Worm (Caenorhabditis elegans) whole organism, young adult: ENCODE results near the gene C36C9.12.

ENCODE experiments used
- B0261.1 ChIP-seq: sonication (generic microtip); optimal IDR thresholded peaks from 2 replicates; lab custom pipeline; 2016; ENCODE audit warnings: mild to moderate bottlenecking, missing genetic modification characterization, moderate library complexity, missing compliant biosample characterization
- B0336.3 ChIP-seq: fragments of 200-800 bp; sonication (Bioruptor generic); IDR thresholded peaks from 2 replicates; pipeline ENCODE4 v1.3.6; 2022; ENCODE audit warnings: missing genetic modification characterization, missing compliant biosample characterization
- C17E4.6 ChIP-seq: fragments of 200-800 bp; sonication (Bioruptor generic); IDR thresholded peaks from 2 replicates; pipeline ENCODE4 v1.3.6; 2022; ENCODE audit warnings: missing genetic modification reagents, missing genetic modification characterization, missing compliant biosample characterization
- D2030.7 ChIP-seq: fragments of 200-800 bp; sonication (Bioruptor generic); IDR thresholded peaks from 2 replicates; pipeline ENCODE4 v1.3.6; 2022; ENCODE audit warnings: missing genetic modification reagents, missing genetic modification characterization, missing compliant biosample characterization
- F39B2.1 ChIP-seq: fragments of 200-800 bp; sonication (Bioruptor generic); IDR thresholded peaks from 2 replicates; pipeline ENCODE4 v1.3.6; 2022; ENCODE audit warnings: missing genetic modification reagents, missing genetic modification characterization, missing compliant biosample characterization
- F49E8.2 ChIP-seq: sonication (generic microtip); optimal IDR thresholded peaks from 3 replicates; lab custom pipeline; 2017; ENCODE audit warnings: missing genetic modification characterization, mild to moderate bottlenecking, missing compliant biosample characterization, antibody characterized with exemption, moderate library complexity; ENCODE audit not compliant: insufficient read depth
- F57A8.1 ChIP-seq: fragments of 200-800 bp; sonication (Bioruptor generic); optimal IDR thresholded peaks from 2 replicates; lab custom pipeline; 2018; ENCODE audit warnings: mild to moderate bottlenecking, missing genetic modification characterization, moderate library complexity, missing compliant biosample characterization
- F57C9.4 ChIP-seq: sonication (generic microtip); optimal IDR thresholded peaks from 2 replicates; lab custom pipeline; 2017; ENCODE audit warnings: mild to moderate bottlenecking, missing genetic modification characterization, missing compliant biosample characterization
- T26A5.8 ChIP-seq: sonication (generic microtip); optimal IDR thresholded peaks from 2 replicates; lab custom pipeline; 2016; ENCODE audit warnings: missing genetic modification characterization, missing compliant biosample characterization
- Y53G8AR.9 ChIP-seq: fragments of 200-800 bp; sonication (Bioruptor generic); conservative IDR thresholded peaks from 2 replicates; pipeline ENCODE4 v1.3.6; 2022; ENCODE audit warnings: missing genetic modification reagents, missing genetic modification characterization, missing compliant biosample characterization
- Y79H2A.3 ChIP-seq: fragments of 200-800 bp; sonication (Bioruptor generic); conservative IDR thresholded peaks from 2 replicates; pipeline ENCODE4 v1.3.6; 2022; ENCODE audit warnings: missing genetic modification reagents, missing genetic modification characterization, missing compliant biosample characterization
- athp-1 ChIP-seq: sonication (generic microtip); optimal IDR thresholded peaks from 2 replicates; lab custom pipeline; 2017; ENCODE audit warnings: mild to moderate bottlenecking, missing genetic modification characterization, missing compliant biosample characterization
- bed-1 ChIP-seq: fragments of 200-800 bp; sonication (Bioruptor generic); IDR thresholded peaks from 2 replicates; pipeline ENCODE4 v1.3.6; 2022; ENCODE audit warnings: missing genetic modification reagents, missing genetic modification characterization, missing compliant biosample characterization
- ceh-40 ChIP-seq: fragments of 200-800 bp; sonication (Bioruptor generic); IDR thresholded peaks from 2 replicates; pipeline ENCODE4 v1.3.6; 2022; ENCODE audit warnings: missing genetic modification characterization, missing compliant biosample characterization
- dpff-1 ChIP-seq: sonication (generic microtip); optimal IDR thresholded peaks from 2 replicates; lab custom pipeline; 2017; ENCODE audit warnings: mild to moderate bottlenecking, missing genetic modification characterization, missing compliant biosample characterization
- efl-1 ChIP-seq: fragments of 150-350 bp; optimal IDR thresholded peaks from 2 replicates; lab custom pipeline; 2014; ENCODE audit warnings: missing biosample characterization, missing genetic modification reagents, missing genetic modification characterization
- egl-44 ChIP-seq: fragments of 200-800 bp; sonication (Bioruptor generic); IDR thresholded peaks from 2 replicates; pipeline ENCODE4 v1.3.6; 2022; ENCODE audit warnings: missing genetic modification reagents, missing genetic modification characterization, missing compliant biosample characterization
- ets-4 ChIP-seq: fragments of 200-800 bp; sonication (Bioruptor generic); optimal IDR thresholded peaks from 2 replicates; lab custom pipeline; 2018; ENCODE audit warnings: mild to moderate bottlenecking, missing genetic modification characterization, missing compliant biosample characterization
- him-1 ChIP-seq: sonication (generic microtip); optimal IDR thresholded peaks from 2 replicates; lab custom pipeline; 2016; ENCODE audit warnings: missing genotype, missing genetic modification reagents, missing genetic modification characterization, missing compliant biosample characterization
- hmg-20 ChIP-seq: fragments of 200-800 bp; sonication (Bioruptor generic); IDR thresholded peaks from 2 replicates; pipeline ENCODE4 v1.3.6; 2022; ENCODE audit warnings: missing genetic modification reagents, missing genetic modification characterization, missing compliant biosample characterization
- let-607 ChIP-seq, 2 experiments: fragments of 200-800 bp in 1 of 2; sonication (Bioruptor generic) in 1 of 2; sonication (generic microtip) in 1 of 2; optimal IDR thresholded peaks; 2 replicates each; lab custom pipeline; 2016 to 2018; ENCODE audit warnings: mild to moderate bottlenecking in 2 of 2, missing compliant biosample characterization in 2 of 2, missing genetic modification characterization in 2 of 2, moderate library complexity in 2 of 2, missing genotype in 1 of 2
- lin-26 ChIP-seq: fragments of 200-800 bp; sonication (Bioruptor generic); IDR thresholded peaks from 2 replicates; pipeline ENCODE4 v1.3.6; 2022; ENCODE audit warnings: missing genetic modification reagents, missing genetic modification characterization, missing compliant biosample characterization
- lin-35 ChIP-seq, 3 experiments: fragments of 150-350 bp in 2 of 3; sonication (generic microtip) in 1 of 3; optimal IDR thresholded peaks; 2 replicates each; lab custom pipeline; 2014 to 2018; ENCODE audit warnings: missing biosample characterization in 3 of 3, missing genetic modification characterization in 3 of 3, missing genetic modification reagents in 3 of 3
- lin-54 ChIP-seq: fragments of 200-800 bp; sonication (Bioruptor generic); optimal IDR thresholded peaks from 2 replicates; lab custom pipeline; 2018; ENCODE audit warnings: mild to moderate bottlenecking, missing genetic modification characterization, missing compliant biosample characterization
- lsl-1 ChIP-seq: fragments of 200-800 bp; sonication (Bioruptor generic); optimal IDR thresholded peaks from 2 replicates; lab custom pipeline; 2018; ENCODE audit warnings: mild to moderate bottlenecking, missing genetic modification characterization, moderate library complexity, missing compliant biosample characterization
- lsy-27 ChIP-seq: sonication (generic microtip); optimal IDR thresholded peaks from 2 replicates; lab custom pipeline; 2017; ENCODE audit warnings: missing genetic modification characterization, mild to moderate bottlenecking, missing compliant biosample characterization, antibody characterized with exemption, missing genotype, borderline replicate concordance; ENCODE audit not compliant: insufficient read depth
- madf-8 ChIP-seq: fragments of 200-800 bp; sonication (Bioruptor generic); conservative IDR thresholded peaks from 2 replicates; pipeline ENCODE4 v1.3.6; 2022; ENCODE audit warnings: missing genetic modification reagents, missing genetic modification characterization, missing compliant biosample characterization
- nhr-179 ChIP-seq: sonication (generic microtip); optimal IDR thresholded peaks from 2 replicates; lab custom pipeline; 2016; ENCODE audit warnings: mild to moderate bottlenecking, missing genetic modification characterization, missing compliant biosample characterization
- pbrm-1 ChIP-seq: fragments of 200-800 bp; sonication (Bioruptor generic); IDR thresholded peaks from 2 replicates; pipeline ENCODE4 v1.3.6; 2022; ENCODE audit warnings: missing genetic modification reagents, missing genetic modification characterization, missing compliant biosample characterization
- rcor-1 ChIP-seq: fragments of 200-800 bp; sonication (Bioruptor generic); IDR thresholded peaks from 2 replicates; pipeline ENCODE4 v1.3.6; 2022; ENCODE audit warnings: missing genetic modification reagents, missing genetic modification characterization, missing compliant biosample characterization
- repo-1 ChIP-seq: sonication (generic microtip); optimal IDR thresholded peaks from 2 replicates; lab custom pipeline; 2017; ENCODE audit warnings: mild to moderate bottlenecking, missing genetic modification characterization, missing compliant biosample characterization
- rpc-1 ChIP-seq, 2 experiments: fragments of 150-350 bp in 1 of 2; sonication (generic microtip) in 1 of 2; optimal IDR thresholded peaks; 2 replicates each; lab custom pipeline; 2014 to 2018; ENCODE audit warnings: missing biosample characterization in 1 of 2, missing genetic modification characterization in 1 of 2, missing genetic modification reagents in 1 of 2, missing genotype in 1 of 2
- snpc-1.1 ChIP-seq: sonication (generic microtip); optimal IDR thresholded peaks from 2 replicates; lab custom pipeline; 2017; ENCODE audit warnings: missing genetic modification characterization, mild to moderate bottlenecking, missing compliant biosample characterization, antibody characterized with exemption, moderate library complexity, missing genotype, missing genetic modification reagents; ENCODE audit not compliant: insufficient read depth
- snpc-1.3 ChIP-seq: sonication (generic microtip); optimal IDR thresholded peaks from 2 replicates; lab custom pipeline; 2017; ENCODE audit warnings: missing genetic modification characterization, mild to moderate bottlenecking, missing compliant biosample characterization, antibody characterized with exemption, moderate library complexity, missing genotype, missing genetic modification reagents; ENCODE audit not compliant: insufficient read depth
- snpc-3.4 ChIP-seq: sonication (generic microtip); optimal IDR thresholded peaks from 2 replicates; lab custom pipeline; 2017; ENCODE audit warnings: missing genetic modification characterization, mild to moderate bottlenecking, missing compliant biosample characterization, antibody characterized with exemption, moderate library complexity, missing genotype, missing genetic modification reagents
- snpc-4 ChIP-seq, 5 experiments: fragments of 150-350 bp in 1 of 5; sonication (generic microtip) in 4 of 5; optimal IDR thresholded peaks; 2 replicates each; lab custom pipeline; 2014 to 2018; ENCODE audit warnings: missing genetic modification characterization in 5 of 5, missing biosample characterization in 3 of 5, antibody characterized with exemption in 2 of 5, mild to moderate bottlenecking in 2 of 5, missing compliant biosample characterization in 2 of 5, missing genotype in 2 of 5, moderate library complexity in 2 of 5, missing genetic modification reagents in 1 of 5
- somi-1 ChIP-seq: fragments of 200-800 bp; sonication (Bioruptor generic); optimal IDR thresholded peaks from 2 replicates; lab custom pipeline; 2018; ENCODE audit warnings: mild to moderate bottlenecking, missing genetic modification characterization, missing compliant biosample characterization
- tlf-1 ChIP-seq: fragments of 200-800 bp; sonication (Bioruptor generic); optimal IDR thresholded peaks from 2 replicates; lab custom pipeline; 2018; ENCODE audit warnings: mild to moderate bottlenecking, missing genetic modification characterization, missing compliant biosample characterization
- zim-3 ChIP-seq: sonication (generic microtip); optimal IDR thresholded peaks from 2 replicates; lab custom pipeline; 2017; ENCODE audit warnings: mild to moderate bottlenecking, missing genetic modification characterization, moderate library complexity, missing compliant biosample characterization
- ztf-22 ChIP-seq: fragments of 200-800 bp; sonication (Bioruptor generic); optimal IDR thresholded peaks from 2 replicates; lab custom pipeline; 2018; ENCODE audit warnings: mild to moderate bottlenecking, missing genetic modification characterization, moderate library complexity, missing compliant biosample characterization
- ztf-25 ChIP-seq: fragments of 200-800 bp; sonication (Bioruptor generic); IDR thresholded peaks from 2 replicates; pipeline ENCODE4 v1.3.6; 2022; ENCODE audit warnings: missing genetic modification reagents, missing genetic modification characterization, missing compliant biosample characterization
- ztf-28 ChIP-seq: fragments of 200-800 bp; sonication (Bioruptor generic); IDR thresholded peaks from 2 replicates; pipeline ENCODE4 v1.3.6; 2022; ENCODE audit warnings: missing genetic modification reagents, missing genetic modification characterization, missing compliant biosample characterization

Gene C36C9.12

ce11 chrX:1654146-1654545 lies 35.8 kb downstream of the C36C9.12 start, which contains the start of gene ZK380.6:
ZK380.6 (plus strand) TSS chrX:1654446.
- TF ChIP-seq B0261.1 (peak; percentile 25), rpc-1 (optimal IDR thresholded peaks at IDR 0.05; lab: Kevin White, UChicago) (peak; percentile 35), rpc-1 (tag; optimal IDR thresholded peaks at IDR 0.05; lab: Kevin White, UChicago) (peak; percentile 67), dpff-1 (no peak)

ce11 chrX:1651668-1652067 lies 38.2 kb downstream of the C36C9.12 start, which contains the start of gene ZK380.4:
ZK380.4 (minus strand) TSS chrX:1651994.
- TF ChIP-seq C17E4.6 (GFP tag; lab: Robert Waterston, UW), result no peak
- TF ChIP-seq lsy-27 (tag; lab: Kevin White, UChicago), result no peak
- no peak for TF ChIP-seq B0336.3 (GFP tag; lab: Robert Waterston, UW)
- no peak for TF ChIP-seq zim-3
- TF ChIP-seq T26A5.8 (tag; lab: Kevin White, UChicago), result no peak
- no peak for TF ChIP-seq ztf-25 (GFP tag; lab: Robert Waterston, UW)
- TF ChIP-seq ceh-40 (GFP tag; lab: Robert Waterston, UW), result no peak
- no peak for TF ChIP-seq ztf-22 (GFP tag; lab: Kevin White, UChicago)
- no peak for TF ChIP-seq pbrm-1 (GFP tag; lab: Robert Waterston, UW)
- no peak for TF ChIP-seq nhr-179 (tag; lab: Kevin White, UChicago)
- TF ChIP-seq hmg-20 (GFP tag; lab: Robert Waterston, UW), result no peak

DNA sequence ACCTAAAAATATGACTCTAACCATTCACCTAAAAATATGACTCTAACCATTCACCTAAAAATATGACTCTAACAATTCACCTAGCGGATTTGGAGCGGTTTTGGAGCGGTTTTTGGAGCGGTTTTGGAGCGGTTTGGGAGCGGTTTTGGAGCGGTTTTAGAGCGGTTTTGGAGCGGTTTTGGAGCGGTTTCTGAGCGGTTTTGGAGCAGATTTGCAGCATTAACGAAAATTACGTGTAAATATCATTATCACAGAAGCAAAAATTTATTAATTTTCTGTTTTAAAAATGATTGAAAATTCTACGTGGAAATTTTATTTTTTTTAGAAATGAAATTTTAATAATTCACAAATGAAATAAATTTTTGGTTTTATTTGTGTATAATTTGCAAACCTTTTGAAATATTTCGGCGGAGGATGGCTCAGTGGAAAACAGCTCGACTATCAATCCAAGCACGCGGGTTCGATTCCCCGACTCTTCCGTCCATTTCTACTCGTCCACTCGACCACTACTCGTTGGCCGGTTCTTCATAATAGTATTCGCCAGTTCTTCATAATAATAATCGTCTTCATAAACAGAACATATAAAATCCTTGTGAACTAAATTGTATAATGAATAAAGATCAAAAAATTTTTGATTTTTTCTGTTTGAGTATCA lies 46.3 kb downstream of the C36C9.12 start:
- TF ChIP-seq madf-8, result no peak
- no peak for TF ChIP-seq F57C9.4 (tag; lab: Kevin White, UChicago)
- no peak for TF ChIP-seq F57A8.1 (GFP tag; lab: Kevin White, UChicago)
- peak; percentile 29 for TF ChIP-seq efl-1 (GFP tag; lab: Kevin White, UChicago)
- TF ChIP-seq tlf-1, result no peak
- TF ChIP-seq zim-3, result no peak
- TF ChIP-seq bed-1, result no peak
- TF ChIP-seq somi-1 (GFP tag; lab: Kevin White, UChicago), result peak; percentile 2
- TF ChIP-seq snpc-3.4, result peak; percentile 56
- no peak for TF ChIP-seq rcor-1 (GFP tag; lab: Robert Waterston, UW)
- no peak for TF ChIP-seq F49E8.2 (tag; lab: Kevin White, UChicago)
- TF ChIP-seq let-607 (tag; optimal IDR thresholded peaks at IDR 0.05; lab: Kevin White, UChicago), result no peak
- TF ChIP-seq snpc-4 (GFP tag; optimal IDR thresholded peaks at IDR 0.05; lab: Kevin White, UChicago), result peak; percentile 56
- TF ChIP-seq snpc-4 (tag; optimal IDR thresholded peaks at IDR 0.05; lab: Kevin White, UChicago), result peak in 1 of 4 experiments; percentile 26
- no peak for TF ChIP-seq ets-4 (GFP tag; lab: Kevin White, UChicago)
- no peak for TF ChIP-seq Y53G8AR.9 (GFP tag; lab: Robert Waterston, UW)
- no peak for TF ChIP-seq ztf-28 (GFP tag; lab: Robert Waterston, UW)
- TF ChIP-seq F39B2.1 (GFP tag; lab: Robert Waterston, UW), result no peak
- TF ChIP-seq egl-44 (GFP tag; lab: Robert Waterston, UW), result no peak
- TF ChIP-seq lsl-1, result peak; percentile 18
- TF ChIP-seq D2030.7 (GFP tag; lab: Robert Waterston, UW), result no peak
- peak; percentile 66 for TF ChIP-seq snpc-1.3 (tag; lab: Kevin White, UChicago)
- TF ChIP-seq lin-54, result no peak
- TF ChIP-seq Y79H2A.3, result no peak
- peak; percentile 91 for TF ChIP-seq him-1 (tag; lab: Kevin White, UChicago)
- TF ChIP-seq lin-35 (GFP tag; optimal IDR thresholded peaks at IDR 0.05; lab: Kevin White, UChicago), result peak in 1 of 3 experiments; percentile 35
- no peak for TF ChIP-seq repo-1 (tag; lab: Kevin White, UChicago)
- no peak for TF ChIP-seq athp-1
- peak; percentile 46 for TF ChIP-seq B0261.1
- no peak for TF ChIP-seq lin-26
- TF ChIP-seq snpc-1.1 (tag; lab: Kevin White, UChicago), result peak; percentile 34
